Worm (Caenorhabditis elegans) whole organism, L3 larva: ENCODE data around the gene srd-46.
"Not testable (repeated sequence)": the region's sequence is repeated elsewhere in the genome, so short reads cannot be mapped to it uniquely, and the experiment has no call there.

ENCODE experiments used
- ZK546.5 ChIP-seq: sonication (generic microtip); optimal IDR thresholded peaks from 2 replicates; lab custom pipeline; 2017; ENCODE audit warnings: missing biosample characterization, missing genetic modification characterization
- aly-2 ChIP-seq: fragments of 150-350 bp; optimal IDR thresholded peaks from 2 replicates; lab custom pipeline; 2014; ENCODE audit warnings: missing biosample characterization, missing genetic modification characterization
- ama-1 ChIP-seq: fragments of 150-350 bp; optimal IDR thresholded peaks from 2 replicates; lab custom pipeline; 2018
- ceh-16 ChIP-seq: sonication (generic microtip); optimal IDR thresholded peaks from 2 replicates; lab custom pipeline; 2017; ENCODE audit warnings: missing biosample characterization, missing genetic modification characterization
- ceh-82 ChIP-seq: fragments of 150-350 bp; optimal IDR thresholded peaks from 2 replicates; lab custom pipeline; 2014; ENCODE audit warnings: missing biosample characterization, missing genetic modification characterization
- ceh-9 ChIP-seq: sonication (generic microtip); optimal IDR thresholded peaks from 2 replicates; lab custom pipeline; 2018; ENCODE audit warnings: missing biosample characterization, missing genetic modification characterization
- egl-27 ChIP-seq: sonication (generic microtip); optimal IDR thresholded peaks from 4 replicates; lab custom pipeline; 2017; ENCODE audit warnings: missing biosample characterization, missing genetic modification reagents, missing genetic modification characterization
- egl-5 ChIP-seq: fragments of 150-350 bp; optimal IDR thresholded peaks from 2 replicates; lab custom pipeline; 2017; ENCODE audit warnings: missing biosample characterization, missing genetic modification reagents, missing genetic modification characterization, inconsistent platforms
- elt-1 ChIP-seq: fragments of 150-350 bp; optimal IDR thresholded peaks from 2 replicates; lab custom pipeline; 2014; ENCODE audit warnings: missing biosample characterization, missing genetic modification characterization
- elt-3 ChIP-seq, 3 experiments: fragments of 150-350 bp in 1 of 3; sonication (generic microtip) in 2 of 3; optimal IDR thresholded peaks; 2 replicates in 2 of 3; 4 replicates in 1 of 3; lab custom pipeline; 2014 to 2017; ENCODE audit warnings: missing biosample characterization in 3 of 3, missing genetic modification characterization in 3 of 3
- fos-1 ChIP-seq: fragments of 150-350 bp; optimal IDR thresholded peaks from 2 replicates; lab custom pipeline; 2014; ENCODE audit warnings: missing biosample characterization, missing genetic modification characterization
- hmg-11 ChIP-seq: sonication (generic microtip); optimal IDR thresholded peaks from 2 replicates; lab custom pipeline; 2016; ENCODE audit warnings: missing genetic modification characterization, missing compliant biosample characterization
- lin-15B ChIP-seq: fragments of 150-350 bp; optimal IDR thresholded peaks from 2 replicates; lab custom pipeline; 2014; ENCODE audit warnings: missing biosample characterization, missing genetic modification characterization
- mdl-1 ChIP-seq: fragments of 150-350 bp; optimal IDR thresholded peaks from 2 replicates; lab custom pipeline; 2014; ENCODE audit warnings: missing biosample characterization, missing genetic modification characterization
- nfya-1 ChIP-seq: sonication (generic microtip); optimal IDR thresholded peaks from 2 replicates; lab custom pipeline; 2017; ENCODE audit warnings: missing genetic modification characterization, mild to moderate bottlenecking, missing compliant biosample characterization, antibody characterized with exemption, moderate library complexity; ENCODE audit not compliant: insufficient read depth
- nhr-11 ChIP-seq: fragments of 150-350 bp; optimal IDR thresholded peaks from 2 replicates; lab custom pipeline; 2014; ENCODE audit warnings: missing biosample characterization, missing genetic modification characterization
- nhr-237 ChIP-seq: fragments of 150-350 bp; optimal IDR thresholded peaks from 2 replicates; lab custom pipeline; 2014; ENCODE audit warnings: missing biosample characterization, missing genetic modification characterization
- nhr-43 ChIP-seq: sonication (generic microtip); optimal IDR thresholded peaks from 2 replicates; lab custom pipeline; 2016; ENCODE audit warnings: mild to moderate bottlenecking, missing genetic modification characterization, missing compliant biosample characterization; ENCODE audit not compliant: poor library complexity, severe bottlenecking
- nhr-76 ChIP-seq: fragments of 150-350 bp; sonication (generic microtip); optimal IDR thresholded peaks from 5 replicates; lab custom pipeline; 2014; ENCODE audit warnings: missing biosample characterization, missing genetic modification characterization
- nhr-77 ChIP-seq: fragments of 150-350 bp; optimal IDR thresholded peaks from 2 replicates; lab custom pipeline; 2014; ENCODE audit warnings: missing biosample characterization, missing genetic modification characterization
- pha-4 ChIP-seq: fragments of 150-350 bp; optimal IDR thresholded peaks from 2 replicates; lab custom pipeline; 2014; ENCODE audit warnings: missing biosample characterization, missing genetic modification reagents, missing genetic modification characterization
- pqm-1 ChIP-seq: fragments of 150-350 bp; optimal IDR thresholded peaks from 2 replicates; lab custom pipeline; 2017; ENCODE audit warnings: missing biosample characterization, missing genetic modification characterization, inconsistent platforms
- sea-2 ChIP-seq: fragments of 150-350 bp; sonication (generic microtip); optimal IDR thresholded peaks from 4 replicates; lab custom pipeline; 2014; ENCODE audit warnings: missing biosample characterization, missing genetic modification reagents, missing genetic modification characterization
- skn-1 ChIP-seq: fragments of 150-350 bp; optimal IDR thresholded peaks from 2 replicates; lab custom pipeline; 2014; ENCODE audit warnings: missing biosample characterization, missing genetic modification characterization
- snpc-4 ChIP-seq: fragments of 150-350 bp; optimal IDR thresholded peaks from 2 replicates; lab custom pipeline; 2014; ENCODE audit warnings: missing biosample characterization, missing genetic modification characterization
- tbx-2 ChIP-seq: sonication (generic microtip); optimal IDR thresholded peaks from 2 replicates; lab custom pipeline; 2016; ENCODE audit warnings: mild to moderate bottlenecking, missing genetic modification characterization, missing compliant biosample characterization
- unc-62 ChIP-seq: fragments of 150-350 bp; sonication (generic microtip); optimal IDR thresholded peaks from 4 replicates; lab custom pipeline; 2014; ENCODE audit warnings: missing biosample characterization, missing genetic modification reagents, missing genetic modification characterization
- zag-1 ChIP-seq: fragments of 150-350 bp; optimal IDR thresholded peaks from 2 replicates; lab custom pipeline; 2014; ENCODE audit warnings: missing biosample characterization, missing genetic modification characterization
- ztf-4 ChIP-seq: fragments of 150-350 bp; optimal IDR thresholded peaks from 2 replicates; lab custom pipeline; 2014; ENCODE audit warnings: missing biosample characterization, missing genetic modification characterization

srd-46 gene

DNA sequence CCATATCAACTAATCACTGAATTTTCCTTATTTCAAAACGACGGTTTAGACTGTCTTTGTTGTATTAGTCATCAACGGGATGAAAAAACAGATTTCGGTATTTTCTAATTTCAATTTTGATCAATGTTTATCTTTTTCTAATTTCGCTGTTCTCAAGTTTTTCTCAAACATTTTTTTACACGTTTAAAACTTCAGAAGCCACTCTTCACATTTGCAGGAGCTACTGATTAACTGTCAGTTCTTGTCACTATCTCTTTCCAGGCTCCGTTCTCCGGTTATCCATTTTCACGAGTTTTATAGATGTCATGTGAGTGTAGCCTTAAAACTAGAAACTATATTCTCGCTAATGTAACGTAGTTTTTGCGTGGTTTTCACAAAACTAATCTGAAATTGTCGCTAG is 41.4 kb upstream of the srd-46 start, which contains the start of gene C04B4.4:
C04B4.4 (plus strand) TSS at position 301 of the 400 bp plus-strand sequence.
- TF ChIP-seq mdl-1 (tag; lab: Kevin White, UChicago) (no peak), pqm-1 (tag; lab: Kevin White, UChicago) (no peak), ztf-4 (tag; lab: Kevin White, UChicago) (no peak), lin-15B (tag; lab: Kevin White, UChicago) (no peak), ZK546.5 (tag; lab: Kevin White, UChicago) (no peak), ceh-9 (tag; lab: Kevin White, UChicago) (no peak), ceh-16 (tag; lab: Kevin White, UChicago) (no peak), skn-1 (tag; lab: Kevin White, UChicago) (no peak), nhr-43 (tag; lab: Kevin White, UChicago) (no peak), nhr-76 (tag; lab: Kevin White, UChicago) (no peak)
- TF ChIP-seq, all 47 proteins: peak for 0

ce11 chrX:12294263-12294662 is 37.6 kb upstream of the srd-46 start, which contains the start of gene W06D11.1:
W06D11.1 (plus strand) TSS chrX:12294563.
- no peak for TF ChIP-seq mdl-1 (tag; lab: Kevin White, UChicago)
- TF ChIP-seq ztf-4 (tag; lab: Kevin White, UChicago), result no peak
- no peak for TF ChIP-seq ama-1 (lab: Kevin White, UChicago)
- TF ChIP-seq nhr-43 (tag; lab: Kevin White, UChicago), result no peak
- no peak for TF ChIP-seq nhr-237 (tag; lab: Kevin White, UChicago)
- TF ChIP-seq, all 47 proteins: peak for 0

- TF ChIP-seq ceh-16 (tag; lab: Kevin White, UChicago) (no peak), ceh-82 (no peak), tbx-2 (tag; lab: Kevin White, UChicago) (no peak), ztf-4 (tag; lab: Kevin White, UChicago) (no peak), egl-5 (no peak), fos-1 (tag; lab: Kevin White, UChicago) (no peak)
Observed at ce11 chrX:12296392-12296791, 35.5 kb upstream of the srd-46 start, which contains the start of gene W06D11.2. W06D11.2 (minus strand) TSS chrX:12296730.

DNA sequence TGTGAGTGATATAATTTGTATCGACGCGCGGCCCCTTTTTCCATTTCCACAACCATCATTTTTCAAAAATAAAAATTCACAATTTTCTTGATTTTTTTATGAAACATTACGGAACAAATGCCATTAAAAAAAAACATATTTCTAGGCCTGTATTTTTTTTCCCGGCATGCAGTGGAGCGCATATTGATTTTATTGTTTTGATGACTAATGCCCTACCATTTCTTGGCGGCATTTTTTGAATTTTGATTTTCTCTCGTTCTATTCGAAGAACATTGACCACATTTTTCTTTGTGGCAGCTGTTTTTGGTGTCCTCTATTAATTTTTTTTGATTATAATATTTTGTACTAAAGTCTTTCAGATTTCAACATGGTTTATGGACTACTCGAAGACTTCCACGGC is 33.6 kb upstream of the srd-46 start, which contains the start of gene W06D11.3:
W06D11.3 (plus strand) TSS at position 360 of the 400 bp plus-strand sequence.
- TF ChIP-seq nhr-77 (no peak), hmg-11 (tag; lab: Kevin White, UChicago) (no peak), pha-4 (tag; lab: Kevin White, UChicago) (no peak), nhr-11 (no peak), nhr-237 (tag; lab: Kevin White, UChicago) (no peak), zag-1 (tag; lab: Kevin White, UChicago) (no peak), elt-3 (tag; optimal IDR thresholded peaks at IDR 0.05; lab: Kevin White, UChicago) (no peak), aly-2 (tag; lab: Kevin White, UChicago) (no peak), ZK546.5 (tag; lab: Kevin White, UChicago) (no peak), elt-1 (tag; lab: Kevin White, UChicago) (no peak), nfya-1 (tag; lab: Kevin White, UChicago) (no peak), tbx-2 (tag; lab: Kevin White, UChicago) (no peak), snpc-4 (tag; lab: Kevin White, UChicago) (no peak), nhr-43 (tag; lab: Kevin White, UChicago) (no peak), lin-15B (tag; lab: Kevin White, UChicago) (no peak), unc-62 (GFP tag; lab: Kevin White, UChicago) (no peak), sea-2 (no peak), ztf-4 (tag; lab: Kevin White, UChicago) (no peak)

DNA sequence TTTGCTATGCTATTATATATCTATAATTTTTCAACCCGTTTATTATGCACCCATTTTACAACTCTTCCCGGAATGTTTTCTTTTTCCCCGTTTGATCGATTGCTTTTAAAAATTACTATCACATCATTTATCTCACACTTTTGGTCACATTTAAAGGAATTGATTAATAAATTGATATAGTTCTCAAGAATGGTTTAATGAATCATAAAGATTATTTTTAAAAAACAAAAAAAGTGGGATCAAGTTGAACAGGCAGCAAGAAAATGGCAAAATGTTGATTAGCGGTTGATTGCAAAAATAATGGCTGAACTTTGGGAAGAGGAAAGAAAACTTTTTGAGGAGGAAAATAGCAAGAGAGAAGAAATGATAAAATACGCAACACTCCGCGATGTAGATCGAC is 32.1 kb upstream of the srd-46 start, which contains the start of gene W06D11.5:
W06D11.5 (plus strand) TSS at position 301 of the 400 bp plus-strand sequence.
- TF ChIP-seq elt-1 (tag; lab: Kevin White, UChicago), result no peak

- TF ChIP-seq pqm-1, lin-15B, egl-27 (tag; lab: Kevin White, UChicago): not testable (repeated sequence)
- TF ChIP-seq, all 47 proteins: peak for 0; not testable (repeated sequence) for 47
Observed at ce11 chrX:12302755-12303154, 29.1 kb upstream of the srd-46 start, which contains the start of gene dot-1.3. dot-1.3 (minus strand) TSS chrX:12302855.
